Worm (Caenorhabditis elegans) whole organism, L4 larva: ENCODE results near the gene R10E4.1.

Experiments
- D1046.2 ChIP-seq: fragments of 200-800 bp; sonication (Bioruptor generic); IDR thresholded peaks from 2 replicates; pipeline ENCODE4 v1.3.6; 2022; ENCODE audit warnings: missing genetic modification characterization, missing compliant biosample characterization
- F26F4.8 ChIP-seq: fragments of 200-800 bp; sonication (Bioruptor generic); conservative IDR thresholded peaks from 2 replicates; pipeline ENCODE4 v1.3.6; 2022; ENCODE audit warnings: missing genetic modification characterization, missing compliant biosample characterization
- F49E8.2 ChIP-seq: sonication (generic microtip); optimal IDR thresholded peaks from 2 replicates; lab custom pipeline; 2016; ENCODE audit warnings: missing compliant biosample characterization, mild to moderate bottlenecking, missing genetic modification characterization, borderline replicate concordance
- R02D3.7 ChIP-seq: fragments of 150-350 bp; sonication (generic microtip); optimal IDR thresholded peaks from 3 replicates; lab custom pipeline; 2014; ENCODE audit warnings: missing biosample characterization, missing genetic modification characterization
- T26A8.4 ChIP-seq: fragments of 200-800 bp; sonication (Bioruptor generic); IDR thresholded peaks from 2 replicates; pipeline ENCODE4 v1.3.6; 2022; ENCODE audit warnings: missing genetic modification characterization, missing compliant biosample characterization
- Y105C5A.15 ChIP-seq: fragments of 200-800 bp; sonication (Bioruptor generic); IDR thresholded peaks from 2 replicates; pipeline ENCODE4 v1.3.6; 2022; ENCODE audit warnings: missing genetic modification characterization, missing compliant biosample characterization
- Y48G9A.11 ChIP-seq: fragments of 200-800 bp; sonication (Bioruptor generic); IDR thresholded peaks from 2 replicates; pipeline ENCODE4 v1.3.6; 2022; ENCODE audit warnings: missing genetic modification reagents, missing genetic modification characterization, missing compliant biosample characterization
- attf-4 ChIP-seq: sonication (generic microtip); optimal IDR thresholded peaks from 3 replicates; lab custom pipeline; 2017; ENCODE audit warnings: missing biosample characterization, missing genetic modification characterization
- ceh-20 ChIP-seq: fragments of 200-800 bp; sonication (Bioruptor generic); IDR thresholded peaks from 2 replicates; pipeline ENCODE4 v1.3.6; 2022; ENCODE audit warnings: missing genetic modification reagents, missing genetic modification characterization, missing compliant biosample characterization
- ceh-44 ChIP-seq: fragments of 200-800 bp; sonication (Bioruptor generic); IDR thresholded peaks from 2 replicates; pipeline ENCODE4 v1.3.6; 2022; ENCODE audit warnings: missing genetic modification reagents, missing genetic modification characterization, missing compliant biosample characterization
- ceh-82 ChIP-seq: sonication (generic microtip); optimal IDR thresholded peaks from 2 replicates; lab custom pipeline; 2017; ENCODE audit warnings: missing biosample characterization, missing genetic modification characterization
- ces-1 ChIP-seq: fragments of 150-350 bp; sonication (generic microtip); optimal IDR thresholded peaks from 4 replicates; lab custom pipeline; 2014; ENCODE audit warnings: missing biosample characterization, missing genetic modification reagents, missing genetic modification characterization
- cey-2 ChIP-seq: sonication (generic microtip); optimal IDR thresholded peaks from 3 replicates; lab custom pipeline; 2017; ENCODE audit warnings: missing genetic modification characterization, mild to moderate bottlenecking, missing compliant biosample characterization, antibody characterized with exemption, borderline replicate concordance; ENCODE audit not compliant: insufficient read depth
- daf-12 ChIP-seq: fragments of 150-350 bp; optimal IDR thresholded peaks from 2 replicates; lab custom pipeline; 2014; ENCODE audit warnings: missing biosample characterization, missing genetic modification reagents, missing genetic modification characterization
- dmd-6 ChIP-seq: fragments of 200-800 bp; sonication (Bioruptor generic); IDR thresholded peaks from 2 replicates; pipeline ENCODE4 v1.3.6; 2022; ENCODE audit warnings: missing genetic modification reagents, missing genetic modification characterization, missing compliant biosample characterization
- dmd-9 ChIP-seq: fragments of 200-800 bp; sonication (Bioruptor generic); IDR thresholded peaks from 2 replicates; pipeline ENCODE4 v1.3.6; 2022; ENCODE audit warnings: missing genetic modification reagents, missing genetic modification characterization, missing compliant biosample characterization
- dpl-1 ChIP-seq: fragments of 150-350 bp; optimal IDR thresholded peaks from 2 replicates; lab custom pipeline; 2014; ENCODE audit warnings: missing biosample characterization, missing genetic modification reagents, missing genetic modification characterization
- duxl-1 ChIP-seq: sonication (generic microtip); optimal IDR thresholded peaks from 2 replicates; lab custom pipeline; 2016; ENCODE audit warnings: mild to moderate bottlenecking, missing genetic modification characterization, moderate library complexity, missing compliant biosample characterization; ENCODE audit not compliant: poor library complexity
- dve-1 ChIP-seq: sonication (generic microtip); optimal IDR thresholded peaks from 2 replicates; lab custom pipeline; 2017; ENCODE audit warnings: antibody characterized with exemption, mild to moderate bottlenecking, missing genetic modification characterization, missing compliant biosample characterization; ENCODE audit not compliant: insufficient read depth
- fkh-10 ChIP-seq: fragments of 150-350 bp; optimal IDR thresholded peaks from 2 replicates; lab custom pipeline; 2014; ENCODE audit warnings: missing biosample characterization, missing genetic modification reagents, missing genetic modification characterization
- fos-1 ChIP-seq: fragments of 150-350 bp; optimal IDR thresholded peaks from 2 replicates; lab custom pipeline; 2014; ENCODE audit warnings: missing biosample characterization, missing genetic modification characterization
- gei-8 ChIP-seq: fragments of 200-800 bp; sonication (Bioruptor generic); optimal IDR thresholded peaks from 2 replicates; lab custom pipeline; 2018; ENCODE audit warnings: mild to moderate bottlenecking, missing genetic modification characterization, missing compliant biosample characterization
- hlh-30 ChIP-seq: sonication (generic microtip); optimal IDR thresholded peaks from 2 replicates; lab custom pipeline; 2017; ENCODE audit warnings: antibody characterized with exemption, mild to moderate bottlenecking, missing genetic modification characterization, missing compliant biosample characterization; ENCODE audit not compliant: insufficient read depth
- hmg-1.1 ChIP-seq: fragments of 200-800 bp; sonication (Bioruptor generic); IDR thresholded peaks from 2 replicates; pipeline ENCODE4 v1.3.6; 2022; ENCODE audit warnings: missing genetic modification reagents, missing genetic modification characterization, missing compliant biosample characterization
- lim-7 ChIP-seq: fragments of 200-800 bp; sonication (Bioruptor generic); IDR thresholded peaks from 2 replicates; pipeline ENCODE4 v1.3.6; 2022; ENCODE audit warnings: missing genetic modification characterization, missing compliant biosample characterization
- lin-1 ChIP-seq: fragments of 200-800 bp; sonication (Bioruptor generic); IDR thresholded peaks from 2 replicates; pipeline ENCODE4 v1.3.6; 2022; ENCODE audit warnings: missing genetic modification reagents, missing genetic modification characterization, missing compliant biosample characterization
- lin-15B ChIP-seq: fragments of 150-350 bp; sonication (generic microtip); optimal IDR thresholded peaks from 3 replicates; lab custom pipeline; 2014; ENCODE audit warnings: missing biosample characterization, missing genetic modification characterization
- lin-29 ChIP-seq: fragments of 200-800 bp; sonication (Bioruptor generic); IDR thresholded peaks from 2 replicates; pipeline ENCODE4 v1.3.6; 2022; ENCODE audit warnings: missing genetic modification reagents, missing genetic modification characterization, missing compliant biosample characterization
- lin-39 ChIP-seq: fragments of 150-350 bp; optimal IDR thresholded peaks from 2 replicates; lab custom pipeline; 2014; ENCODE audit warnings: missing biosample characterization, missing genetic modification reagents, missing genetic modification characterization
- lsy-2 ChIP-seq, 2 experiments: fragments of 150-350 bp in 1 of 2; sonication (generic microtip) in 1 of 2; optimal IDR thresholded peaks; 2 replicates each; lab custom pipeline; 2014 to 2017; ENCODE audit warnings: missing biosample characterization in 2 of 2, missing genetic modification characterization in 2 of 2
- mdt-29 ChIP-seq: fragments of 200-800 bp; sonication (Bioruptor generic); IDR thresholded peaks from 2 replicates; pipeline ENCODE4 v1.3.6; 2022; ENCODE audit warnings: missing genetic modification reagents, missing genetic modification characterization, missing compliant biosample characterization
- mep-1 ChIP-seq: fragments of 150-350 bp; sonication (generic microtip); optimal IDR thresholded peaks from 3 replicates; lab custom pipeline; 2014; ENCODE audit warnings: missing biosample characterization, missing genetic modification characterization
- mes-2 ChIP-seq: sonication (generic microtip); optimal IDR thresholded peaks from 2 replicates; lab custom pipeline; 2016; ENCODE audit warnings: missing genotype, mild to moderate bottlenecking, missing genetic modification characterization, missing compliant biosample characterization; ENCODE audit not compliant: poor library complexity, severe bottlenecking
- mxl-3 ChIP-seq: fragments of 200-800 bp; sonication (Bioruptor generic); optimal IDR thresholded peaks from 2 replicates; lab custom pipeline; 2018; ENCODE audit warnings: mild to moderate bottlenecking, missing genetic modification characterization, missing compliant biosample characterization
- nhr-10 ChIP-seq: fragments of 150-350 bp; optimal IDR thresholded peaks from 2 replicates; lab custom pipeline; 2014; ENCODE audit warnings: missing biosample characterization, missing genetic modification characterization
- nhr-102 ChIP-seq: sonication (generic microtip); optimal IDR thresholded peaks from 2 replicates; lab custom pipeline; 2016; ENCODE audit warnings: mild to moderate bottlenecking, missing genetic modification characterization, moderate library complexity, missing compliant biosample characterization
- nhr-11 ChIP-seq: fragments of 150-350 bp; optimal IDR thresholded peaks from 2 replicates; lab custom pipeline; 2014; ENCODE audit warnings: missing biosample characterization, missing genetic modification characterization
- nhr-237 ChIP-seq: sonication (generic microtip); optimal IDR thresholded peaks from 2 replicates; lab custom pipeline; 2017; ENCODE audit warnings: missing biosample characterization, missing genetic modification characterization
- nhr-42 ChIP-seq: fragments of 200-800 bp; sonication (Bioruptor generic); IDR thresholded peaks from 2 replicates; pipeline ENCODE4 v1.3.6; 2022; ENCODE audit warnings: missing genetic modification characterization, missing compliant biosample characterization
- nhr-48 ChIP-seq: sonication (generic microtip); optimal IDR thresholded peaks from 2 replicates; lab custom pipeline; 2016; ENCODE audit warnings: mild to moderate bottlenecking, missing genetic modification characterization, missing compliant biosample characterization
- nhr-76 ChIP-seq: fragments of 150-350 bp; optimal IDR thresholded peaks from 2 replicates; lab custom pipeline; 2014; ENCODE audit warnings: missing biosample characterization, missing genetic modification characterization
- pqm-1 ChIP-seq: sonication (generic microtip); optimal IDR thresholded peaks from 2 replicates; lab custom pipeline; 2017; ENCODE audit warnings: missing biosample characterization, missing genetic modification characterization
- saeg-2 ChIP-seq: fragments of 200-800 bp; sonication (Bioruptor generic); IDR thresholded peaks from 2 replicates; pipeline ENCODE4 v1.3.6; 2022; ENCODE audit warnings: missing genetic modification reagents, missing genetic modification characterization, missing compliant biosample characterization
- unc-62 ChIP-seq, 3 experiments: fragments of 150-350 bp in 1 of 3; sonication (generic microtip); optimal IDR thresholded peaks in 2 of 3; peaks in 1 of 3; 1 replicate in 1 of 3; 2 replicates in 2 of 3; lab custom pipeline; 2014 to 2017; ENCODE audit warnings: missing biosample characterization in 3 of 3, missing genetic modification characterization in 3 of 3, missing genetic modification reagents in 3 of 3, missing genotype in 1 of 3
- zfp-2 ChIP-seq: sonication (generic microtip); optimal IDR thresholded peaks from 2 replicates; lab custom pipeline; 2016; ENCODE audit warnings: mild to moderate bottlenecking, missing genetic modification characterization, missing compliant biosample characterization
- zfp-3 ChIP-seq: fragments of 200-800 bp; sonication (Bioruptor generic); conservative IDR thresholded peaks from 2 replicates; pipeline ENCODE4 v1.3.6; 2022; ENCODE audit warnings: missing genetic modification reagents, missing genetic modification characterization, missing compliant biosample characterization
- zip-2 ChIP-seq: fragments of 150-350 bp; optimal IDR thresholded peaks from 2 replicates; lab custom pipeline; 2014; ENCODE audit warnings: missing biosample characterization, missing genetic modification characterization
- ztf-11 ChIP-seq: fragments of 150-350 bp; optimal IDR thresholded peaks from 2 replicates; lab custom pipeline; 2014; ENCODE audit warnings: missing biosample characterization, missing genetic modification characterization
- ztf-7 ChIP-seq: fragments of 150-350 bp; optimal IDR thresholded peaks from 2 replicates; lab custom pipeline; 2014; ENCODE audit warnings: missing biosample characterization, missing genetic modification characterization

R10E4.1 gene

ce11 chrIII:4281955-4282618, 12.5 kb downstream of the R10E4.1 start (continued):
- TF ChIP-seq dve-1 (tag; lab: Kevin White, UChicago) (peak; percentile 99), pqm-1 (tag; lab: Kevin White, UChicago) (no peak), saeg-2 (GFP tag; lab: Robert Waterston, UW) (peak; percentile 98), ceh-20 (GFP tag; lab: Robert Waterston, UW) (peak; percentile 98), zip-2 (peak; percentile 79), mep-1 (peak; percentile 98), mes-2 (tag; lab: Kevin White, UChicago) (peak; percentile 77), F26F4.8 (GFP tag; lab: Robert Waterston, UW) (no peak), hmg-1.1 (GFP tag; lab: Robert Waterston, UW) (peak; percentile 98), zfp-2 (tag; lab: Kevin White, UChicago) (peak; percentile 91), ces-1 (GFP tag; lab: Kevin White, UChicago) (peak; percentile 14), nhr-48 (tag; lab: Kevin White, UChicago) (peak; percentile 99), nhr-10 (tag; lab: Kevin White, UChicago) (peak; percentile 93), T26A8.4 (GFP tag; lab: Robert Waterston, UW) (peak; percentile 98), D1046.2 (peak; percentile 9; the same call in 1 of the 2 replicates), mxl-3 (peak; percentile 99), ztf-11 (no peak), R02D3.7 (tag; lab: Kevin White, UChicago) (no peak), nhr-76 (peak; percentile 58), fkh-10 (peak; percentile 86), ztf-7 (tag; lab: Kevin White, UChicago) (peak; percentile 69), unc-62 (GFP tag; optimal IDR thresholded peaks at IDR 0.05 in 1 of 2; lab: Kevin White, UChicago) (peak in 1 of 2 experiments; percentile 100), unc-62 (tag; optimal IDR thresholded peaks at IDR 0.05; lab: Kevin White, UChicago) (peak; percentile 72), fos-1 (peak; percentile 86), zfp-3 (GFP tag; lab: Robert Waterston, UW) (peak; percentile 91), Y48G9A.11 (GFP tag; lab: Robert Waterston, UW) (no peak), dmd-9 (GFP tag; lab: Robert Waterston, UW) (peak; percentile 75; the same call in 1 of the 2 replicates), hlh-30 (tag; lab: Kevin White, UChicago) (peak; percentile 98), lin-39 (tag; lab: Kevin White, UChicago) (peak; percentile 74), gei-8 (GFP tag; lab: Kevin White, UChicago) (peak; percentile 100), lin-1 (GFP tag; lab: Robert Waterston, UW) (peak; percentile 99), daf-12 (tag; lab: Kevin White, UChicago) (no peak), attf-4 (tag; lab: Kevin White, UChicago) (peak; percentile 54), mdt-29 (GFP tag; lab: Robert Waterston, UW) (peak; percentile 89), dpl-1 (GFP tag; lab: Kevin White, UChicago) (peak; percentile 78), lim-7 (GFP tag; lab: Robert Waterston, UW) (peak; percentile 42; the same call in 1 of the 2 replicates), nhr-11 (tag; lab: Kevin White, UChicago) (peak; percentile 98), ceh-82 (no peak), dmd-6 (peak; percentile 100), nhr-102 (tag; lab: Kevin White, UChicago) (peak; percentile 98), nhr-42 (GFP tag; lab: Robert Waterston, UW) (peak; percentile 84), Y105C5A.15 (GFP tag; lab: Robert Waterston, UW) (no peak), F49E8.2 (tag; lab: Kevin White, UChicago) (no peak), cey-2 (peak; percentile 82), lin-15B (tag; lab: Kevin White, UChicago) (peak; percentile 25), lin-29 (GFP tag; lab: Robert Waterston, UW) (peak; percentile 91), lsy-2 (tag; optimal IDR thresholded peaks at IDR 0.05; lab: Kevin White, UChicago) (peak; percentile 93 to 95), nhr-237 (tag; lab: Kevin White, UChicago) (peak; percentile 57), duxl-1 (peak; percentile 81), ceh-44 (GFP tag; lab: Robert Waterston, UW) (0 out of 2 replicates have a peak, but pooled peaks have one; percentile 5)
